Fruit fly (Drosophila melanogaster): Measurements from ENCODE around the gene CG11760.

DNA sequence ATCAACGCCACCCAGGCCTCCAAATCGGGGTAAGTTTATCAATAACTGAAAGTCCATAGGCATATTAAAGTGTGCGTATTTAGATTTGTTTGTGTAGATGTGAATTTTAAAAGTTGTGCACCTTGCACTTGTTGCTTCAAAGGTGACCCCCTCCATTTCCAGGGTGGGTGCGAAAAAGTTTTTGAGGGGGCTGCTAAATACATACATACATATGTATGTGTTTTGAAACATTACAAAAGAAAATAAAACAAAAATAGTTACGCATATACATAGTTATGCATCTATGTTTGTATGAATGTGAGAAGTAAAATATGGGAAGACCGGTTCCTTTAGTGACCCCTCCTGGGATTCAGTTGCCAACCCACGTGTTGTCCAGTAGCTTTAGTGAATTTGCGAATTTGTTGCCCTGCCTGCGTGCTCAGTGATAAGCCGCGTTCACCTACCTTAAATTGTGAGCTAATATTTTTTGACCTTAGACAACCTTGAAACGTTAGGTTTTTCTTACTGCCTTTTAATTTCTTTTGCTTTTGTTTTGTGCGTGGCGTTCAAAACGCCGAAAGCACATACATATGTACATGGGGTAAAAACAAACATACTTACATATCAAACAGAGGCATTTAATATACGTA lies 49.0 kb upstream of the CG11760 start:
- TF ChIP-seq CG8478 (optimal IDR thresholded peaks at IDR 0.05) (no peak), CTCF (optimal IDR thresholded peaks at IDR 0.05) (no peak)
